Worm (Caenorhabditis elegans): Measurements from ENCODE around the gene mcm-3AP.

Gene mcm-3AP

ce11 chrIV:7954006-7954405 is 5.5 kb downstream of the mcm-3AP start:
- TF ChIP-seq mep-1 (tag; optimal IDR thresholded peaks at IDR 0.05) (no peak), nhr-28 (tag; optimal IDR thresholded peaks at IDR 0.05) (no peak), M03D4.4 (tag; optimal IDR thresholded peaks at IDR 0.05) (no peak), ceh-39 (tag; optimal IDR thresholded peaks at IDR 0.05) (no peak), unc-120 (tag; optimal IDR thresholded peaks at IDR 0.05; ENCODE audit: poor library complexity, severe bottlenecking) (no peak), sptf-1 (tag; optimal IDR thresholded peaks at IDR 0.05) (no peak), nhr-76 (tag; optimal IDR thresholded peaks at IDR 0.05) (no peak), snpc-4 (tag; optimal IDR thresholded peaks at IDR 0.05) (no peak), elt-1 (tag; optimal IDR thresholded peaks at IDR 0.05; ENCODE audit: borderline replicate concordance, insufficient read depth) (no peak)

DNA sequence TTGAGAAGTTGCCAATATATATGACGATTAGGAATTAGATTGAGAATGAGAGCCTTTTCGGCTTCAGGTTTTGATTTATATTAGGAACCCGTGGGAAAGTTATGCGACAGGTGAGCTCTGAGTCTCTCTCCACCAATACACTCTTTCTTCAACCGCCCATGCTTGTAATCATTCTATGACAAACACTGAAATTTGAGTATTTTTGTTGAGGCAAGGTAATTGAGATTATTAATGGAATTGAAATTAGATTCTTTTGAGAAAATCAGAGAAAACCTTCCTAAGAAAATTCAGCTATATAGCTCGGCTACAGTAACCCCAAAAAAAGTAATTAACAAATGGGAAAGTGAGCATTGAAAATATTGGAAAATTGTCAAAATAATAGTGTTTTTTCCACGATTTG is 7.4 kb downstream of the mcm-3AP start, which contains the start of gene ceh-19:
ceh-19 (minus strand) TSS at position 101 of the 400 bp plus-strand sequence.
- TF ChIP-seq ham-2 (GFP tag; optimal IDR thresholded peaks at IDR 0.05), result no peak
- TF ChIP-seq hlh-1 (tag; optimal IDR thresholded peaks at IDR 0.05), result no peak
- TF ChIP-seq sem-2 (GFP tag; optimal IDR thresholded peaks at IDR 0.05), result no peak
- no peak for TF ChIP-seq unc-62 (GFP tag; optimal IDR thresholded peaks at IDR 0.05)
- no peak for TF ChIP-seq lin-32 (GFP tag; optimal IDR thresholded peaks at IDR 0.05)
- no peak for TF ChIP-seq blmp-1 (tag; optimal IDR thresholded peaks at IDR 0.05)
- TF ChIP-seq snpc-4 (tag; optimal IDR thresholded peaks at IDR 0.05), result no peak
- no peak for TF ChIP-seq ceh-43 (GFP tag; optimal IDR thresholded peaks at IDR 0.05)
- TF ChIP-seq ztf-11 (tag; optimal IDR thresholded peaks at IDR 0.05), result no peak
- no peak for TF ChIP-seq pha-4 (tag; optimal IDR thresholded peaks at IDR 0.05)
- TF ChIP-seq nhr-76 (tag; optimal IDR thresholded peaks at IDR 0.05), result no peak
- no peak for TF ChIP-seq nhr-237 (tag; optimal IDR thresholded peaks at IDR 0.05)
- no peak for TF ChIP-seq ceh-39 (tag; optimal IDR thresholded peaks at IDR 0.05)
- no peak for TF ChIP-seq nhr-12 (tag; optimal IDR thresholded peaks at IDR 0.05)
- TF ChIP-seq elt-3 (tag; optimal IDR thresholded peaks at IDR 0.05), result no peak
- TF ChIP-seq M03D4.4 (tag; optimal IDR thresholded peaks at IDR 0.05), result no peak
- no peak for TF ChIP-seq tbx-8 (GFP tag; optimal IDR thresholded peaks at IDR 0.05)

ce11 chrIV:7956643-7957317 is 8.3 kb downstream of the mcm-3AP start, which contains the start of gene csr-1:
Gene csr-1, plus strand, starts transcription at chrIV:7957267.
- TF ChIP-seq unc-62 (GFP tag; optimal IDR thresholded peaks at IDR 0.05) (no peak), nhr-237 (tag; optimal IDR thresholded peaks at IDR 0.05) (no peak), unc-39 (tag; optimal IDR thresholded peaks at IDR 0.05) (no peak)

DNA sequence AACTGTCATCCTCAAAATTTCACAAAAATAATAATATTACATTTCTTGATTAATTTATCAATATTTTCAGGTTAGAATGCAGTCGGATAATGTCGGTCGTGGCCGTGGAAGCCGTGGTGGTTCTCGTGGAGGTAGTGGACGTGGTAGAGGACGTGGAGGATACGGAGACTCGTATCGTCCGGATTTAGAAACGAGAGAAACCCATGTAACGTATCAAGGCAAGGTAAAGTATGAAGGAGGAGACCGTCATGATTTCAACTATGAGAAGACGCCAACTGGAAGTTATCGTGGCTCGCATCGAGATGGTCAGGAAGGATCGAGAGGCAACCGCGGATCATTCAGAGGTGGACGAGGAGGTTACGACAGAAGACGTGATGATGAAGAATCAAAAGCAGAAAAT is 9.0 kb downstream of the mcm-3AP start, which contains the start of gene frpr-10:
frpr-10 (plus strand) TSS at position 301 of the 400 bp plus-strand sequence.
- TF ChIP-seq lin-13 (tag; optimal IDR thresholded peaks at IDR 0.05) (no peak), nhr-28 (tag; optimal IDR thresholded peaks at IDR 0.05) (no peak), ztf-11 (tag; optimal IDR thresholded peaks at IDR 0.05) (no peak), elt-1 (tag; optimal IDR thresholded peaks at IDR 0.05; ENCODE audit: borderline replicate concordance, insufficient read depth) (no peak), ces-1 (GFP tag; optimal IDR thresholded peaks at IDR 0.05) (no peak), mep-1 (tag; optimal IDR thresholded peaks at IDR 0.05) (no peak), ham-2 (GFP tag; optimal IDR thresholded peaks at IDR 0.05) (no peak), ceh-39 (tag; optimal IDR thresholded peaks at IDR 0.05) (no peak), M03D4.4 (tag; optimal IDR thresholded peaks at IDR 0.05) (no peak), lsy-2 (tag; optimal IDR thresholded peaks at IDR 0.05) (no peak), sptf-1 (tag; optimal IDR thresholded peaks at IDR 0.05) (no peak), sem-2 (GFP tag; optimal IDR thresholded peaks at IDR 0.05) (no peak), cnd-1 (tag; optimal IDR thresholded peaks at IDR 0.05) (no peak), flh-1 (GFP tag; optimal IDR thresholded peaks at IDR 0.05) (no peak), mls-2 (tag; optimal IDR thresholded peaks at IDR 0.05) (no peak)

DNA sequence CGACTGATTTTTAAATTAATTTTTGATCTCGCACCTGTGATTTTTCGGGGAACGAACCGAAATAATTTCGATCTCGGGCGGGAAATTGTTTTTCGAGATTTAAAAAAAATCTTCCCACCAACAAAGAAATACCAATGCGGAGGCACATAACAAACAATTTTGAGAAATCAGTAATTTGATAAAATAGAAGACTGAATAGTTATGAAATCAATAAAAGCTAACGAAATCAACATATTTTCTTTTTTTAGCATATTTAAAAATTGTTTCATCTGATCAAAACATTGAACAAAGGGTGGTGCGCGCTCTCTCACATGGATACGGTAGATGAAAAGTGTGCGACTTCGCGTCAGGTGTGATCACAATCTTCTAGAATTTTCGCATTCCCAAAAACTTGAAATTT is 9.6 kb downstream of the mcm-3AP start:
- TF ChIP-seq lin-13 (tag; optimal IDR thresholded peaks at IDR 0.05), result no peak
- no peak for TF ChIP-seq nhr-12 (tag; optimal IDR thresholded peaks at IDR 0.05)
- no peak for TF ChIP-seq zip-8 (tag; optimal IDR thresholded peaks at IDR 0.05)

Data from whole organism, mixed stage, embryonic.